Worm (Caenorhabditis elegans) whole organism, L1 larva: ENCODE data around the gene W04G3.13.

Source experiments
- alr-1 ChIP-seq: fragments of 200-800 bp; sonication (Bioruptor generic); optimal IDR thresholded peaks from 2 replicates; lab custom pipeline; 2018; ENCODE audit warnings: borderline replicate concordance, mild to moderate bottlenecking, missing genetic modification characterization, missing compliant biosample characterization
- ceh-88 ChIP-seq: fragments of 200-800 bp; sonication (Bioruptor generic); IDR thresholded peaks from 2 replicates; pipeline ENCODE4 v1.3.6; 2022; ENCODE audit warnings: missing genetic modification characterization, missing compliant biosample characterization
- elt-3 ChIP-seq, 6 experiments: fragments of 150-350 bp in 1 of 6; sonication (generic microtip); optimal IDR thresholded peaks; 2 replicates each; lab custom pipeline; 2017 to 2018; ENCODE audit warnings: missing biosample characterization in 6 of 6, missing genetic modification characterization in 6 of 6, inconsistent platforms in 1 of 6
- lin-13 ChIP-seq: fragments of 150-350 bp; optimal IDR thresholded peaks from 2 replicates; lab custom pipeline; 2014; ENCODE audit warnings: missing biosample characterization, missing genetic modification reagents, missing genetic modification characterization
- mdl-1 ChIP-seq, 2 experiments: fragments of 150-350 bp; optimal IDR thresholded peaks; 2 replicates each; lab custom pipeline; 2014 to 2017; ENCODE audit warnings: missing biosample characterization in 2 of 2, missing genetic modification characterization in 2 of 2, inconsistent platforms in 1 of 2
- nhr-11 ChIP-seq: fragments of 150-350 bp; optimal IDR thresholded peaks from 2 replicates; lab custom pipeline; 2014; ENCODE audit warnings: missing biosample characterization, missing genetic modification characterization
- nhr-20 ChIP-seq: sonication (generic microtip); optimal IDR thresholded peaks from 2 replicates; lab custom pipeline; 2016; ENCODE audit warnings: mild to moderate bottlenecking, missing genetic modification characterization, missing compliant biosample characterization
- nhr-237 ChIP-seq: fragments of 150-350 bp; optimal IDR thresholded peaks from 2 replicates; lab custom pipeline; 2014; ENCODE audit warnings: missing biosample characterization, missing genetic modification characterization
- skn-1 ChIP-seq: fragments of 150-350 bp; optimal IDR thresholded peaks from 2 replicates; lab custom pipeline; 2014; ENCODE audit warnings: missing biosample characterization, missing genetic modification characterization
- snpc-4 ChIP-seq: fragments of 150-350 bp; optimal IDR thresholded peaks from 2 replicates; lab custom pipeline; 2014; ENCODE audit warnings: missing biosample characterization, missing genetic modification characterization
- sox-4 ChIP-seq: sonication (generic microtip); optimal IDR thresholded peaks from 2 replicates; lab custom pipeline; 2016; ENCODE audit warnings: missing genetic modification characterization, missing compliant biosample characterization
- zag-1 ChIP-seq: fragments of 150-350 bp; optimal IDR thresholded peaks from 2 replicates; lab custom pipeline; 2014; ENCODE audit warnings: missing biosample characterization, missing genetic modification characterization

DNA sequence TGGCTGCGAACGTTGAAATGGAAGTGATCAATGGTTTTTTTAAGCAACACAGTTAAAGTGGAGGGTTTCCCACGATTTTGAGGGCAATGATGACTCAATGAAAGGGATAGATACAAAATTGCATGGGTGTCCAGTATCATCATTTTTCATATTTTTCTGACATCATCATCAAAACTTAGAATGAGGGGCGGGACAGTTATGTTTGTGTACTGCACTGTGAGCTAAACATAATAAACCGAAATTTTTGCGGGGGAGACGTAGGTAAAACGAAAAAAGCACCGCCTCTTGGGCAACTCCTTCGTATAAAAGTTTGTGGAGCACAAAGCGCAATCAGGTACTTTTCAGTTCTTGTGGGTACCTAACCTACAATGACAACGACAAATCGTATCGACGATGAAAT lies 26.0 kb downstream of the W04G3.13 start, which contains the start of gene C09F12.2:
- TF ChIP-seq lin-13 (no peak), nhr-11 (tag; lab: Kevin White, UChicago) (no peak), zag-1 (tag; lab: Kevin White, UChicago) (no peak), nhr-237 (tag; lab: Kevin White, UChicago) (no peak), skn-1 (tag; lab: Kevin White, UChicago) (no peak), snpc-4 (tag; lab: Kevin White, UChicago) (no peak), elt-3 (tag; optimal IDR thresholded peaks at IDR 0.05; lab: Kevin White, UChicago) (no peak), ceh-88 (GFP tag; lab: Robert Waterston, UW) (no peak), nhr-20 (tag; lab: Kevin White, UChicago) (no peak), alr-1 (no peak), mdl-1 (tag; optimal IDR thresholded peaks at IDR 0.05; lab: Kevin White, UChicago) (no peak), sox-4 (tag; lab: Kevin White, UChicago) (no peak)
